Worm (Caenorhabditis elegans): ENCODE results near the gene C08F8.6.

Gene C08F8.6

ce11 chrIV:11146962-11147470 lies 17.7 kb downstream of the C08F8.6 start, which contains the start of gene pigq-1 (continued):
- TF ChIP-seq let-607 (tag; optimal IDR thresholded peaks at IDR 0.05) (peak in 1 of 2 experiments; percentile 34), Y67H2A.10 (GFP tag; conservative IDR thresholded peaks at IDR 0.05) (no peak), aptf-3 (GFP tag; IDR thresholded peaks at IDR 0.05) (no peak), tlf-1 (GFP tag; optimal IDR thresholded peaks at IDR 0.05) (peak; percentile 80), lsl-1 (GFP tag; optimal IDR thresholded peaks at IDR 0.05) (peak; percentile 4), xnd-1 (tag; optimal IDR thresholded peaks at IDR 0.05) (peak; percentile 28), F57A8.1 (GFP tag; optimal IDR thresholded peaks at IDR 0.05) (no peak), zim-3 (tag; optimal IDR thresholded peaks at IDR 0.05) (peak; percentile 38), snpc-3.4 (tag; optimal IDR thresholded peaks at IDR 0.05) (peak; percentile 68), attf-5 (GFP tag; optimal IDR thresholded peaks at IDR 0.05) (peak; percentile 47), pha-4 (tag; optimal IDR thresholded peaks at IDR 0.05) (no peak), T26A5.8 (tag; optimal IDR thresholded peaks at IDR 0.05) (peak; percentile 21), ama-1 (optimal IDR thresholded peaks at IDR 0.05) (peak; percentile 90), ama-1 (GFP tag; optimal IDR thresholded peaks at IDR 0.05) (no peak), Y53F4B.3 (GFP tag; IDR thresholded peaks at IDR 0.05) (no peak), attf-3 (GFP tag; conservative IDR thresholded peaks at IDR 0.05) (no peak), F23B12.7 (tag; optimal IDR thresholded peaks at IDR 0.05; ENCODE audit: insufficient read depth) (no peak), B0336.3 (GFP tag; IDR thresholded peaks at IDR 0.05) (peak; percentile 81; the same call in 1 of the 2 replicates), sptf-2 (GFP tag; optimal IDR thresholded peaks at IDR 0.05) (no peak), hmg-1.2 (GFP tag; IDR thresholded peaks at IDR 0.05) (no peak), D2030.7 (GFP tag; IDR thresholded peaks at IDR 0.05) (0 out of 2 replicates have a peak, but pooled peaks have one; percentile 19), B0261.1 (tag; optimal IDR thresholded peaks at IDR 0.05) (no peak), cebp-2 (GFP tag; IDR thresholded peaks at IDR 0.05) (no peak), F33H1.4 (GFP tag; IDR thresholded peaks at IDR 0.05) (no peak), rcor-1 (GFP tag; IDR thresholded peaks at IDR 0.05) (no peak), unc-130 (GFP tag; optimal IDR thresholded peaks at IDR 0.05) (peak; percentile 12), egrh-3 (GFP tag; IDR thresholded peaks at IDR 0.05) (no peak), ztf-25 (GFP tag; IDR thresholded peaks at IDR 0.05) (no peak), unc-62 (GFP tag; optimal IDR thresholded peaks at IDR 0.05) (no peak), bed-2 (GFP tag; IDR thresholded peaks at IDR 0.05) (no peak), ccch-3 (GFP tag; optimal IDR thresholded peaks at IDR 0.05) (no peak), nfyb-1 (GFP tag; IDR thresholded peaks at IDR 0.05) (peak; percentile 71; the same call in 1 of the 2 replicates), die-1 (tag; optimal IDR thresholded peaks at IDR 0.05) (peak; percentile 61), repo-1 (tag; optimal IDR thresholded peaks at IDR 0.05) (peak; percentile 78), chd-7 (tag; optimal IDR thresholded peaks at IDR 0.05) (peak; percentile 52), snpc-4 (GFP tag; optimal IDR thresholded peaks at IDR 0.05) (no peak), snpc-4 (tag; optimal IDR thresholded peaks at IDR 0.05) (peak in 2 of 4 experiments; percentile 47 to 48), rpc-1 (optimal IDR thresholded peaks at IDR 0.05) (no peak), rpc-1 (tag; optimal IDR thresholded peaks at IDR 0.05) (no peak), zfh-2 (GFP tag; conservative IDR thresholded peaks at IDR 0.05) (no peak), lir-1 (GFP tag; conservative IDR thresholded peaks at IDR 0.05) (no peak), cebp-1 (GFP tag; IDR thresholded peaks at IDR 0.05) (no peak), cebp-1 (tag; optimal IDR thresholded peaks at IDR 0.05) (peak; percentile 35), nfya-1 (tag; optimal IDR thresholded peaks at IDR 0.05; ENCODE audit: borderline replicate concordance, insufficient read depth) (no peak), sdz-38 (tag; optimal IDR thresholded peaks at IDR 0.05) (no peak), ceh-58 (GFP tag; IDR thresholded peaks at IDR 0.05) (no peak), madf-3 (GFP tag; IDR thresholded peaks at IDR 0.05) (no peak), ceh-91 (GFP tag; IDR thresholded peaks at IDR 0.05) (no peak), tbp1 (GFP tag; optimal IDR thresholded peaks at IDR 0.05) (peak; percentile 34), F55B11.4 (tag; optimal IDR thresholded peaks at IDR 0.05; ENCODE audit: borderline replicate concordance, insufficient read depth) (no peak)

All from whole organism, young adult.